Fruit fly (Drosophila melanogaster) whole organism, embryonic: ENCODE data around the gene Eig71Ej.

Source experiments
- Adf1 ChIP-seq: fragments of 200-800 bp; sonication (Bioruptor generic); IDR thresholded peaks from 2 replicates; pipeline ENCODE4 v1.3.6; 2022; ENCODE audit warnings: missing biosample characterization, missing genetic modification characterization
- Atf3 ChIP-seq: fragments of 200-800 bp; sonication (Bioruptor generic); optimal IDR thresholded peaks from 3 replicates; lab custom pipeline; 2016; ENCODE audit warnings: missing biosample characterization, missing genetic modification characterization
- Bdp1 ChIP-seq: fragments of 200-800 bp; sonication (Bioruptor generic); optimal IDR thresholded peaks from 3 replicates; lab custom pipeline; 2016; ENCODE audit warnings: missing biosample characterization, missing genetic modification characterization
- CG10979 ChIP-seq: fragments of 200-800 bp; sonication (Bioruptor generic); optimal IDR thresholded peaks from 2 replicates; lab custom pipeline; 2018; ENCODE audit warnings: missing biosample characterization, mild to moderate bottlenecking, missing genetic modification characterization, moderate library complexity
- CG11456 ChIP-seq: fragments of 200-800 bp; sonication (Bioruptor generic); IDR thresholded peaks from 3 replicates; pipeline ENCODE4 v1.3.6; 2022; ENCODE audit warnings: missing biosample characterization, missing genetic modification characterization
- CG12236 ChIP-seq: fragments of 200-800 bp; sonication (Bioruptor generic); optimal IDR thresholded peaks from 2 replicates; lab custom pipeline; 2016; ENCODE audit warnings: missing biosample characterization, missing genetic modification characterization
- CG14441 ChIP-seq: fragments of 200-800 bp; sonication (Bioruptor generic); IDR thresholded peaks from 2 replicates; pipeline ENCODE4 v1.3.6; 2022; ENCODE audit warnings: missing biosample characterization, missing genetic modification characterization
- CG14710 ChIP-seq: fragments of 200-800 bp; sonication (Bioruptor generic); optimal IDR thresholded peaks from 3 replicates; lab custom pipeline; 2019; ENCODE audit warnings: missing biosample characterization, mild to moderate bottlenecking, missing genetic modification characterization, moderate library complexity
- CG15011 ChIP-seq: fragments of 200-800 bp; sonication (Bioruptor generic); optimal IDR thresholded peaks from 3 replicates; lab custom pipeline; 2018; ENCODE audit warnings: missing biosample characterization, mild to moderate bottlenecking, missing genetic modification characterization
- CG1529 ChIP-seq: fragments of 200-800 bp; sonication (Bioruptor generic); optimal IDR thresholded peaks from 3 replicates; lab custom pipeline; 2018; ENCODE audit warnings: missing biosample characterization, missing genetic modification characterization
- CG16815 ChIP-seq: fragments of 200-800 bp; sonication (Bioruptor generic); optimal IDR thresholded peaks from 3 replicates; lab custom pipeline; 2017; ENCODE audit warnings: missing biosample characterization, mild to moderate bottlenecking, missing genetic modification characterization
- CG17328 ChIP-seq: fragments of 200-800 bp; sonication (Bioruptor generic); IDR thresholded peaks from 2 replicates; pipeline ENCODE4 v1.3.6; 2022; ENCODE audit warnings: missing biosample characterization, missing genetic modification characterization
- CG17568 ChIP-seq: fragments of 200-800 bp; sonication (Bioruptor generic); optimal IDR thresholded peaks from 2 replicates; lab custom pipeline; 2018; ENCODE audit warnings: missing biosample characterization, mild to moderate bottlenecking, missing genetic modification characterization, moderate library complexity
- CG2712 ChIP-seq: fragments of 200-800 bp; optimal IDR thresholded peaks from 3 replicates; lab custom pipeline; 2019; ENCODE audit warnings: missing biosample characterization, mild to moderate bottlenecking, missing genetic modification characterization, moderate library complexity
- CG33213 ChIP-seq: fragments of 200-800 bp; sonication (Bioruptor generic); optimal IDR thresholded peaks from 3 replicates; lab custom pipeline; 2016; ENCODE audit warnings: missing biosample characterization, missing genetic modification characterization
- CG3847 ChIP-seq: fragments of 200-800 bp; sonication (Bioruptor generic); IDR thresholded peaks from 2 replicates; pipeline ENCODE4 v1.3.6; 2022; ENCODE audit warnings: missing biosample characterization, missing genetic modification characterization
- CG4424 ChIP-seq: fragments of 200-800 bp; sonication (Bioruptor generic); optimal IDR thresholded peaks from 3 replicates; lab custom pipeline; 2016; ENCODE audit warnings: missing biosample characterization, missing genetic modification characterization
- CG4854 ChIP-seq: fragments of 200-800 bp; sonication (Bioruptor generic); optimal IDR thresholded peaks from 2 replicates; lab custom pipeline; 2016; ENCODE audit warnings: missing biosample characterization, missing genetic modification characterization, inconsistent platforms
- CG6765 ChIP-seq: fragments of 200-800 bp; sonication (Bioruptor generic); optimal IDR thresholded peaks from 3 replicates; lab custom pipeline; 2017; ENCODE audit warnings: missing biosample characterization, mild to moderate bottlenecking, missing genetic modification characterization
- CG7556 ChIP-seq: fragments of 200-800 bp; sonication (Bioruptor generic); optimal IDR thresholded peaks from 2 replicates; lab custom pipeline; 2017; ENCODE audit warnings: missing biosample characterization, mild to moderate bottlenecking, missing genetic modification characterization
- CG7839 ChIP-seq: fragments of 200-800 bp; sonication (Bioruptor generic); optimal IDR thresholded peaks from 3 replicates; lab custom pipeline; 2018; ENCODE audit warnings: missing biosample characterization, mild to moderate bottlenecking, missing genetic modification characterization, moderate library complexity
- CG8281 ChIP-seq: fragments of 200-800 bp; sonication (Bioruptor generic); optimal IDR thresholded peaks from 2 replicates; lab custom pipeline; 2018; ENCODE audit warnings: missing biosample characterization, mild to moderate bottlenecking, missing genetic modification characterization, moderate library complexity
- CG8359 ChIP-seq: fragments of 200-800 bp; sonication (Bioruptor generic); optimal IDR thresholded peaks from 2 replicates; lab custom pipeline; 2017; ENCODE audit warnings: missing biosample characterization, mild to moderate bottlenecking, missing genetic modification characterization, borderline replicate concordance
- CG8924 ChIP-seq: fragments of 200-800 bp; optimal IDR thresholded peaks from 3 replicates; lab custom pipeline; 2019; ENCODE audit warnings: missing biosample characterization, mild to moderate bottlenecking, missing genetic modification characterization, moderate library complexity
- CG9215 ChIP-seq: fragments of 200-800 bp; sonication (Bioruptor generic); IDR thresholded peaks from 2 replicates; pipeline ENCODE4 v1.3.6; 2022; ENCODE audit warnings: missing biosample characterization, missing genetic modification characterization
- CG9932 ChIP-seq: fragments of 200-800 bp; sonication (Bioruptor generic); IDR thresholded peaks from 2 replicates; pipeline ENCODE4 v1.3.6; 2022; ENCODE audit warnings: missing biosample characterization, missing genetic modification characterization
- CHES-1-like ChIP-seq: fragments of 200-800 bp; sonication (Bioruptor generic); optimal IDR thresholded peaks from 2 replicates; lab custom pipeline; 2016; ENCODE audit warnings: missing biosample characterization, missing genetic modification characterization
- Camta ChIP-seq: fragments of 200-800 bp; sonication (Bioruptor generic); optimal IDR thresholded peaks from 2 replicates; lab custom pipeline; 2016; ENCODE audit warnings: missing biosample characterization, missing genetic modification characterization
- Elba2 ChIP-seq: fragments of 200-800 bp; sonication (Bioruptor generic); optimal IDR thresholded peaks from 3 replicates; lab custom pipeline; 2016; ENCODE audit warnings: missing biosample characterization, missing genetic modification characterization
- H2.0 ChIP-seq: fragments of 200-800 bp; sonication (Bioruptor generic); IDR thresholded peaks from 2 replicates; pipeline ENCODE4 v1.3.6; 2022; ENCODE audit warnings: missing biosample characterization, missing genetic modification characterization
- HLH4C ChIP-seq: fragments of 200-800 bp; sonication (Bioruptor generic); IDR thresholded peaks from 3 replicates; pipeline ENCODE4 v1.3.6; 2022; ENCODE audit warnings: missing biosample characterization, missing genetic modification characterization; ENCODE audit not compliant: partially characterized antibody
- HLH54F ChIP-seq: fragments of 200-800 bp; sonication (Bioruptor generic); optimal IDR thresholded peaks from 3 replicates; lab custom pipeline; 2016; ENCODE audit warnings: missing biosample characterization, missing genetic modification characterization
- HmgD ChIP-seq: fragments of 200-800 bp; sonication (Bioruptor generic); optimal IDR thresholded peaks from 3 replicates; lab custom pipeline; 2016; ENCODE audit warnings: missing biosample characterization, missing genetic modification characterization
- Hmx ChIP-seq: fragments of 200-800 bp; sonication (Bioruptor generic); optimal IDR thresholded peaks from 2 replicates; lab custom pipeline; 2016; ENCODE audit warnings: missing biosample characterization, missing genetic modification characterization
- Med ChIP-seq: fragments of 200-800 bp; sonication (Bioruptor generic); peaks from one replicate; lab custom pipeline; 2016; ENCODE audit warnings: missing biosample characterization, missing genetic modification characterization, mild to moderate bottlenecking, inconsistent platforms, moderate library complexity
- NfI ChIP-seq: fragments of 200-800 bp; sonication (Bioruptor generic); optimal IDR thresholded peaks from 3 replicates; lab custom pipeline; 2018; ENCODE audit warnings: missing biosample characterization, mild to moderate bottlenecking, missing genetic modification characterization, moderate library complexity
- Usf ChIP-seq: fragments of 200-800 bp; sonication (Bioruptor generic); optimal IDR thresholded peaks from 2 replicates; lab custom pipeline; 2017; ENCODE audit warnings: missing genotype, missing biosample characterization, missing genetic modification characterization
- chn ChIP-seq: fragments of 200-800 bp; sonication (Bioruptor generic); optimal IDR thresholded peaks from 2 replicates; lab custom pipeline; 2016; ENCODE audit warnings: missing biosample characterization, missing genetic modification characterization
- da ChIP-seq: fragments of 200-800 bp; sonication (Bioruptor generic); optimal IDR thresholded peaks from 2 replicates; lab custom pipeline; 2016; ENCODE audit warnings: missing biosample characterization, missing genetic modification characterization
- dmrt11E ChIP-seq: fragments of 200-800 bp; sonication (Bioruptor generic); optimal IDR thresholded peaks from 3 replicates; lab custom pipeline; 2018; ENCODE audit warnings: missing biosample characterization, mild to moderate bottlenecking, missing genetic modification characterization, moderate library complexity
- ewg ChIP-seq: fragments of 200-800 bp; sonication (Bioruptor generic); optimal IDR thresholded peaks from 3 replicates; lab custom pipeline; 2017; ENCODE audit warnings: mild to moderate bottlenecking, missing biosample characterization, missing genetic modification reagents, missing genetic modification characterization
- gcm2 ChIP-seq: fragments of 200-800 bp; sonication (Bioruptor generic); optimal IDR thresholded peaks from 2 replicates; lab custom pipeline; 2016; ENCODE audit warnings: missing biosample characterization, missing genetic modification characterization
- gt ChIP-seq: fragments of 200-800 bp; sonication (Bioruptor generic); IDR thresholded peaks from 2 replicates; pipeline ENCODE4 v1.3.6; 2022; ENCODE audit warnings: missing biosample characterization, missing genetic modification characterization
- lab ChIP-seq: fragments of 200-800 bp; sonication (Bioruptor generic); optimal IDR thresholded peaks from 3 replicates; lab custom pipeline; 2017; ENCODE audit warnings: missing biosample characterization, missing genetic modification characterization, mild to moderate bottlenecking, moderate library complexity, missing genetic modification reagents
- lmd ChIP-seq: fragments of 200-800 bp; sonication (Bioruptor generic); IDR thresholded peaks from 2 replicates; pipeline ENCODE4 v1.3.6; 2022; ENCODE audit warnings: missing biosample characterization, missing genetic modification characterization
- mam ChIP-seq: fragments of 200-800 bp; sonication (Bioruptor generic); optimal IDR thresholded peaks from 3 replicates; lab custom pipeline; 2016; ENCODE audit warnings: missing biosample characterization, missing genetic modification characterization
- nmo ChIP-seq: fragments of 200-800 bp; sonication (Bioruptor generic); optimal IDR thresholded peaks from 2 replicates; lab custom pipeline; 2018; ENCODE audit warnings: missing biosample characterization, mild to moderate bottlenecking, missing genetic modification characterization, moderate library complexity
- salm ChIP-seq: fragments of 200-800 bp; sonication (Bioruptor generic); optimal IDR thresholded peaks from 2 replicates; lab custom pipeline; 2018; ENCODE audit warnings: missing biosample characterization, mild to moderate bottlenecking, missing genetic modification characterization
- sens-2 ChIP-seq: fragments of 200-800 bp; sonication (Bioruptor generic); IDR thresholded peaks from 2 replicates; pipeline ENCODE4 v1.3.6; 2022; ENCODE audit warnings: missing biosample characterization, missing genetic modification characterization
- sim ChIP-seq: fragments of 200-800 bp; sonication (Bioruptor generic); IDR thresholded peaks from 2 replicates; pipeline ENCODE4 v1.3.6; 2022; ENCODE audit warnings: missing biosample characterization, missing genetic modification characterization
- stwl ChIP-seq: fragments of 200-800 bp; sonication (Bioruptor generic); optimal IDR thresholded peaks from 3 replicates; lab custom pipeline; 2018; ENCODE audit warnings: missing biosample characterization, mild to moderate bottlenecking, missing genetic modification characterization, moderate library complexity

Gene Eig71Ej

dm6 chr3L:15675111-15675510 is 14.3 kb upstream of the Eig71Ej start (continued):
- peak; percentile 9 for TF ChIP-seq Elba2 (GFP tag; lab: Kevin White, UChicago)
- peak; percentile 79 for TF ChIP-seq CG17328 (GFP tag; lab: Robert Waterston, UW)
- peak; percentile 78 for TF ChIP-seq Atf3 (GFP tag; lab: Kevin White, UChicago)
- TF ChIP-seq CG2712 (tag; lab: Kevin White, UChicago): peak; percentile 92
- TF ChIP-seq CG15011 (GFP tag; lab: Kevin White, UChicago): no peak
- peak; percentile 38 for TF ChIP-seq CG4854 (GFP tag; lab: Kevin White, UChicago)
- TF ChIP-seq da (GFP tag; lab: Kevin White, UChicago): peak; percentile 66
- peak; percentile 13; the same call in 1 of the 2 replicates for TF ChIP-seq gt (GFP tag; lab: Robert Waterston, UW)
- peak; percentile 71 for TF ChIP-seq CG7839
- peak; percentile 60 for TF ChIP-seq CG33213 (GFP tag; lab: Kevin White, UChicago)
- TF ChIP-seq HLH54F (GFP tag; lab: Kevin White, UChicago): no peak
- TF ChIP-seq HLH4C: no peak
- peak; percentile 65 for TF ChIP-seq CG7556
- TF ChIP-seq CG11456: no peak
- no peak for TF ChIP-seq CG3847 (GFP tag; lab: Robert Waterston, UW)
- TF ChIP-seq gcm2 (GFP tag; lab: Kevin White, UChicago): no peak
- TF ChIP-seq CG8924: peak; percentile 67
- no peak for TF ChIP-seq Hmx (GFP tag; lab: Kevin White, UChicago)
- TF ChIP-seq Adf1 (GFP tag; lab: Robert Waterston, UW): no peak
- peak; percentile 31 for TF ChIP-seq salm (tag; lab: Kevin White, UChicago)
- peak; percentile 17 for TF ChIP-seq CG8281 (tag; lab: Kevin White, UChicago)
- TF ChIP-seq CG12236 (GFP tag; lab: Kevin White, UChicago): peak; percentile 68
- TF ChIP-seq dmrt11E (tag; lab: Kevin White, UChicago): peak; percentile 95
- peak; percentile 7 for TF ChIP-seq lab (GFP tag; lab: Kevin White, UChicago)
- TF ChIP-seq ewg: peak; percentile 27
- TF ChIP-seq sens-2: peak; percentile 56; the same call in 1 of the 2 replicates
- TF ChIP-seq CG14710: peak; percentile 90
- TF ChIP-seq HmgD (GFP tag; lab: Kevin White, UChicago): no peak
- TF ChIP-seq CG9932 (GFP tag; lab: Robert Waterston, UW): no peak
- peak; percentile 63 for TF ChIP-seq Camta
- TF ChIP-seq mam (GFP tag; lab: Kevin White, UChicago): peak; percentile 11
- peak; percentile 44 for TF ChIP-seq stwl (tag; lab: Kevin White, UChicago)
- no peak for TF ChIP-seq CG14441
- peak; percentile 50; the same call in 1 of the 2 replicates for TF ChIP-seq lmd (GFP tag; lab: Robert Waterston, UW)
- TF ChIP-seq CG10979 (tag; lab: Kevin White, UChicago): peak; percentile 93
- peak; percentile 45 for TF ChIP-seq Bdp1 (GFP tag; lab: Kevin White, UChicago)
- peak; percentile 59 for TF ChIP-seq CG8359 (GFP tag; lab: Kevin White, UChicago)
- TF ChIP-seq CG1529: peak; percentile 66
- peak; percentile 86 for TF ChIP-seq CG4424 (GFP tag; lab: Kevin White, UChicago)
- peak; percentile 78 for TF ChIP-seq chn (GFP tag; lab: Kevin White, UChicago)
- TF ChIP-seq Usf (GFP tag; lab: Kevin White, UChicago): peak; percentile 62
- peak; percentile 30 for TF ChIP-seq CHES-1-like
- TF ChIP-seq CG9215 (GFP tag; lab: Robert Waterston, UW): 0 out of 2 replicates have a peak, but pooled peaks have one; percentile 13
- TF ChIP-seq sim (GFP tag; lab: Robert Waterston, UW): peak; percentile 59
- TF ChIP-seq NfI: no peak
- TF ChIP-seq CG17568 (GFP tag; lab: Kevin White, UChicago): peak; percentile 38
- no peak for TF ChIP-seq CG6765
- TF ChIP-seq CG16815 (GFP tag; lab: Kevin White, UChicago): peak; percentile 82
- TF ChIP-seq nmo (GFP tag; lab: Kevin White, UChicago): peak; percentile 84
- peak; percentile 30; the same call in 1 of the 2 replicates for TF ChIP-seq H2.0
- TF ChIP-seq Med (GFP tag; lab: Kevin White, UChicago): peak; percentile 85
